Fruit fly (Drosophila melanogaster): ENCODE data around the gene sim.

Gene sim

DNA sequence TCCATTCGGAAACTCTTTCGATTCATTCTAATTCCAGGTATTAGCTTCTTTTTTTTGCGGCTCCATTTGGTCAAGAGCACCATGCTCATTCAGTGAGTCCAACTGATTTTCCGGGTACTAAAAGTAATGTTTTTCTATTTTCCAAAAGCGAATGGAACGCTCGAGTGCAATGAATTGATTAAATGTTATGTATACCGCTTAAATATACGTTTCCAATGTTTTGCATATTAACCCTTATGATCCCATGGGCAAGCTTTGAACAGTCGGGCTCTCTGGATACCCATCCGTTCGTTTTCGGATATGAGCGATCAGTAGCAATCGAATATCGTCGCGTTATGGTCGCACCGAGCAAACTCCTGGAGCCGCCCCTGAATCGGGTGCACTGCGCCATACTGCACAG, 10.1 kb upstream of the sim start, which contains the start of gene CG31157:
TSS of gene CG31157 (plus strand) at position 301 of the 400 bp plus-strand sequence.
- TF ChIP-seq psq (optimal IDR thresholded peaks at IDR 0.05) (no peak), Myc (optimal IDR thresholded peaks at IDR 0.05) (no peak), Sin3A (optimal IDR thresholded peaks at IDR 0.05) (no peak), ttk (optimal IDR thresholded peaks at IDR 0.05) (no peak), h (optimal IDR thresholded peaks at IDR 0.05) (no peak), insv (optimal IDR thresholded peaks at IDR 0.05) (no peak)

DNA sequence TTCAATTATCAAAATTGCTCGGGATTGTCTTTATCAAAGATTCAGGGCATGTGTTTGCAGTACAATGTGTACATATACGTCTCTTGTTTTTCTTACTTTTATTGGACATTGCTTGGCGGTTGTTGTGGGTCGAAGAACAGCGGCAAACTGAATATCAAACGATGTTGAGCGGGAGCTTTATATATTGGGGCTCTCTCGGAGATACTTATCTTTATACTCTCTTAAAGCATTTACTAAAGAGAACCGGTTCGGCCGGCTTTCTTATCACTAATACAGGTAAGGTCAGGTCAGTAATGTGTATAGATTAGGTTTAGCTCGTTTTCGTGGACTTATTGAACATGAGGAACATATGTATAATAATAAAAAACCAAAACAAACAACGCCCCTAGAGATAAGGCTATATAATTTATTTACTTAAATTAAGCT, 6.2 kb upstream of the sim start, which contains the start of gene CG7966:
TSS of gene CG7966 (minus strand) at position 156 of the 426 bp plus-strand sequence.
- TF ChIP-seq insv (optimal IDR thresholded peaks at IDR 0.05) (no peak), h (optimal IDR thresholded peaks at IDR 0.05) (no peak), Sin3A (optimal IDR thresholded peaks at IDR 0.05) (no peak), psq (optimal IDR thresholded peaks at IDR 0.05) (no peak), ttk (optimal IDR thresholded peaks at IDR 0.05) (no peak), Myc (optimal IDR thresholded peaks at IDR 0.05) (no peak)

DNA sequence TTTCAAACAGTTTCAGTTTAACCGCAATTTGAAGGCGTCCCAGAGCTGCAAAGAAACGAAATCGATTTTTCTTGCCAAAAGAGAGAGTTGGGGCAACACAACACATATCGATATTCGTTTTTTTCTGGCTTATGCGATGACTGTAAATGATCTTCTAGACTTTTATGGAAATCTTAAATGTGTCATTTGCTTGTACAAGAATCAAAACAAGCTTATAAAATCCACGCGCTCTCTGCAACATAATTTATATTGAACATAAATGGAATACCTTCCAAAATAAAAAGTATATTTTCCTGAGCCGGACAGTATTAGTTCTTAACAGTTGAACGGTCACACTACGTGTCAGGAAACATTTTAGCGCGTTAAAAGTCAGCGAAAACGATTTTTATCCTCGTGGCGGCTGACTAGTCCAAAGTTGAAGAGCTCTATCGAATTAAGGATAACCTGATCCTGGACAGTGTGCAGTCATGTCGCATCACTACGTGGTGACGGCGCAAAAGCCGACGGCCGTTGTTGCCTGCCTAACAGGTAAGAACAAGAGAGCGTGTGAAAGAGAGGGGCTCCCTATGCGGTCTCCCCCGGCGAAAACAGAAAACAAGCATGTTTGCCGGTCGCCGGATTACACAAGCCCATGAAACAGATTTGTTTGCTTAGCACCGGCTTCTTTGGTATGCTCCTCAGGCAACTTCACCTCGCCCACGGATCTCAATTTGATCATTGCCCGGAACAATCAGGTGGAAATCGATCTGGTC, 5.4 kb upstream of the sim start, which contains the start of gene pic:
TSS of gene pic (plus strand) at position 304 of the 752 bp plus-strand sequence.
- no peak for TF ChIP-seq psq (optimal IDR thresholded peaks at IDR 0.05)
- TF ChIP-seq ttk (optimal IDR thresholded peaks at IDR 0.05), result no peak
- TF ChIP-seq Sin3A (optimal IDR thresholded peaks at IDR 0.05), result no peak
- no peak for TF ChIP-seq Myc (optimal IDR thresholded peaks at IDR 0.05)
- no peak for TF ChIP-seq insv (optimal IDR thresholded peaks at IDR 0.05)
- TF ChIP-seq h (optimal IDR thresholded peaks at IDR 0.05), result no peak

DNA sequence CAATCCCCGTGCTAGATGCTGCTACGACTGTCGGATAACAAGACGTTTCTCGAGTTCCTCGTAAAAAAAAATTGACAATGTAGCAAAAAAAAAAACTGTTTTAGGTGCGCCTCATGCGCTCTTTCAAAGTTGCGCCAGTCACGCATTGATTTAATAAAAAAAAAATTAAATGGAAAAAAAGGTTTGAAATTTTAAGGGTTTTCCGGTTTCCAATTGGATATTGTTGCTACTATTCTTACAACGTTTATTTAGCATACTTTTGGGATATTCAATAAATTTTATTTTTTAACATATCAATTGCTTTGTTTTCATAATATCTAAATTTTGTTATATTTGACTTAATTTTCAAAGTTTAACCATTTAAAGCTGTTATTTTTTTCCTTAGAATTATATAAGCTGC, 1.0 kb upstream of the sim start:
- TF ChIP-seq ttk (optimal IDR thresholded peaks at IDR 0.05), result no peak
- no peak for TF ChIP-seq Myc (optimal IDR thresholded peaks at IDR 0.05)
- no peak for TF ChIP-seq h (optimal IDR thresholded peaks at IDR 0.05)
- TF ChIP-seq Sin3A (optimal IDR thresholded peaks at IDR 0.05), result no peak
- no peak for TF ChIP-seq psq (optimal IDR thresholded peaks at IDR 0.05)
- TF ChIP-seq insv (optimal IDR thresholded peaks at IDR 0.05), result no peak

DNA sequence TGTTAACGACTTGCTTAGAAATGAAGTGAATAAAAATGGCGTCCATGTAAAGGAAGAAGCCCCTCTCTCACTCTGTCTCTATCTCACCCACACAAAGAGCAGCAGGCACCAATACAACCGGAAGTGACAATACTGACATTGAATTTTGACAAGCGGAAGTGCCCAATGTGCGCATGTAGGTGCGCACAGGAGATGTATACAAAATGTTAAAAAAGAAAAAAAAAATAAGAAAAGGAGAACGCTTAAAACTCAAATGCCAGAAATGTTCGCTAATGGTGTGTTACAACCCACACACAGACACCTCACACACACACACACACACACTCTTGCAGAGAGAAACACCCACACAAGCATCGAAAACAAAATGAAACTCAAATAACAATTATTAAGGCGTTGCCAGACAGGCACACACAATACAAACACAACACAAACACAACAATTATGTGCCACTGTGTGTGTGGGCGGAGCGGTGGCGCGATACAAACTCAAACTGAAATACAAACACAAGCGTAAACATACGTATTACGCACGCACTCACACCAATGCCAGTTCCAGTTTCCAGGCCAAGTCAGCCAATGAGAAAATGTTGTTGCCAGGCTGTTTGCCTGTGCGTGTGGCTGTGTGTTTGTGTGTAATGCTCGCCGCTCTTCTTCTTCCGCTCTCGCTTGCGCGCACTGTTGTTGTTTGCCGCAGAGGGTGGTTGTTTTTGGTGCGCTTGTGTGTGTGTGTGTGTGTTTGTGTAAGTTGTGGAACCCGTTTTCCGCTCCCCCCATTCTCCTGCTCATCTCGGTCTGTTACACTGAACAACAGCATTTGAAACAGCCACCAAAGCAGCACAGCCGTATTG, 6.4 kb downstream of the sim start:
- no peak for TF ChIP-seq h (optimal IDR thresholded peaks at IDR 0.05)
- TF ChIP-seq ttk (optimal IDR thresholded peaks at IDR 0.05), result no peak

DNA sequence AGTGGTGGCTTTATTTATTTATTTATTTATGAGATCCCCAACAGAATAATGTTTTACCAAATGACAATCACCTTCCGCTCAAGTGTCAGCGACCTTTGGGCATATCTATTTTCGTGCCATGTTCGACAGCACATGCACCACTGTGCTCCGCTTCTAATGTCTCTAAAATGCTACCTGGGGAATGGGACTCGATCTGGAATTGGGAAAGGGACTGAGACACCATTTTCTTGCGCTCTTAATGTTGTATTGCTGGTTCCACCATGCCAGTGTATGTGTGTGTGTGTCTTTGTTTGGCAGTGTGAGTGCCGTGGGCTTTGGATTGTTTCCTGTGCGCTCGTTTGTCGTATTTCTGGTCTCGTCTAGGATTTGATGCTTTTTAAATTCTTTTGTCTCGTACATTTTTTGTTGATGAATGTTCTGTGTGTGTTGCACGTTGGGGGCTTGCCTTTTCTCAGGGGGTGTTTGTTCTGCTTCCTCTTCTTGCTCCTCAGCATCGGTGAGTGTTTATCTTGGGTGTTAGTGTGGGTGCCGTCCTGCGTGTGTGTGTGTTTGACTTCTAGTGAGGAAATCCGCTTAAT, 7.7 kb downstream of the sim start:
- TF ChIP-seq insv (optimal IDR thresholded peaks at IDR 0.05) (no peak), h (optimal IDR thresholded peaks at IDR 0.05) (no peak), ttk (optimal IDR thresholded peaks at IDR 0.05) (no peak), Sin3A (optimal IDR thresholded peaks at IDR 0.05) (no peak), Myc (optimal IDR thresholded peaks at IDR 0.05) (no peak)

DNA sequence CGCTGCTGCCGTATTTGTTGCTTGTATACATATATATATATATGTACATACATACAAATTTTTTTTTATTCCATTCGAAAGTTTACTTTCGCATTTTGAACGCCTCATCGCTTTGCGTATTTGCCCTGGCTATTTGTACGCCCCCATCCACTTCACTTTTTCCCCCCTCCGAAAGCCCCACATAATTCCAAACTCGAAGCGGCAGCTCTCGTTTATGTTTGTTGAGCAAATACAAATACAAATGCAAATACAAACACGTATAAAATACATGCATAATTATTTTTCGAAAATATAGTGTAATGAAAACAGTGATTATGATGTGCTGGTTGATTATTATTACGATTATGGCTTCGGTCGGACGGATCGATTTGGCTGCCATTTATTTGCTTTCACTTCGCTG, 10.5 kb downstream of the sim start:
- TF ChIP-seq h (optimal IDR thresholded peaks at IDR 0.05) (no peak), Sin3A (optimal IDR thresholded peaks at IDR 0.05) (no peak), ttk (optimal IDR thresholded peaks at IDR 0.05) (no peak), insv (optimal IDR thresholded peaks at IDR 0.05) (no peak), Myc (optimal IDR thresholded peaks at IDR 0.05) (no peak), psq (optimal IDR thresholded peaks at IDR 0.05) (no peak)

DNA sequence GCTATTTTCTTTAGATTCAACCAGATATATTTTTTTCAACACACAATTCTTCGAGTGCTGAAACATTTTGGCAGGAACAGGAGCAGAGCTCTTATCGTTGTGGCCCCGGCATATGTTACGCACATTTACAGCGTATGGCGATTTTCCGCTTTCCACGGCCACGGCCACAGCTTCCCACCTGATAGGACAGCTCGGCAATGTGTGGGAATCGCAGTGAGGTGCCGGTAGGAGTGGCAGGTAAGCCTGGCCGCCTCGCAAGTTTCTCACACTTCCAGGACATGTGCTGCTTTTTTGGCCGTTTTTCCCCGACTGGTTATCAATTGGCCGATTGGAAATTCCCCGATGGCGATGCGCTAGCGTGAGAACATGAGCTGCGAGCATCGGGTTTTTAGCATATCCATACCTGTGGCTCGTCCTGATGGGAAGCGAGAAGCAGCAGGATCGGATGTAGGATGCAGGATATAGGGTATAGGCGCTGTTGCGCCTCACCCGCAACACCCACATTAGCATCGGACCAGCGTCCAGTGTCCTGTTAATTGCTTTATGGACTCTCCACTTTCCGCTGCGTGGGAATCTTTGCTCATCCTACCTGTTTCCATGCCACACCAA, 12.6 kb downstream of the sim start:
- no peak for TF ChIP-seq insv (optimal IDR thresholded peaks at IDR 0.05)
- no peak for TF ChIP-seq Myc (optimal IDR thresholded peaks at IDR 0.05)
- TF ChIP-seq h (optimal IDR thresholded peaks at IDR 0.05), result no peak
- TF ChIP-seq psq (optimal IDR thresholded peaks at IDR 0.05), result no peak
- TF ChIP-seq ttk (optimal IDR thresholded peaks at IDR 0.05), result no peak
- no peak for TF ChIP-seq Sin3A (optimal IDR thresholded peaks at IDR 0.05)

DNA sequence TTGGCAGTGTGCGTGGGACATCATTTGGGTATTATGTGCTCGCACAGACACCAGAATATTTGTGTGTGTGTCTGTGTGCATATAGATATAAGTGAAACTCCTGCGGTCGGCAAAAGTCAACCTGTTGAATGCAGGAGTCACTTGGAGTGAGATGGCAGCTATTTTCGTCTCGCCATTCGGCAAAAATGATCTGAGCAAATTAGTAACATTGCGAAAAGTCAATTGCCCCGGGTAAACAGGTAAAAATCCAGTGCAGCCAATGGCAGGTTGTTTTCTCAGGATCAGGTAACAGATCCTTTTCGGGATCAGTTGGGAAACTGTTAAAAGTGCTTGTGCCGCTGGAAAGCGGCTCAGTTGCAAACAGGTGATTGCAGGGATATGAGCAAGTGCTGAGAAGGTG, 14.5 kb downstream of the sim start:
- no peak for TF ChIP-seq insv (optimal IDR thresholded peaks at IDR 0.05)
- no peak for TF ChIP-seq ttk (optimal IDR thresholded peaks at IDR 0.05)
- TF ChIP-seq Myc (optimal IDR thresholded peaks at IDR 0.05), result no peak
- no peak for TF ChIP-seq Sin3A (optimal IDR thresholded peaks at IDR 0.05)
- no peak for TF ChIP-seq psq (optimal IDR thresholded peaks at IDR 0.05)
- no peak for TF ChIP-seq h (optimal IDR thresholded peaks at IDR 0.05)

DNA sequence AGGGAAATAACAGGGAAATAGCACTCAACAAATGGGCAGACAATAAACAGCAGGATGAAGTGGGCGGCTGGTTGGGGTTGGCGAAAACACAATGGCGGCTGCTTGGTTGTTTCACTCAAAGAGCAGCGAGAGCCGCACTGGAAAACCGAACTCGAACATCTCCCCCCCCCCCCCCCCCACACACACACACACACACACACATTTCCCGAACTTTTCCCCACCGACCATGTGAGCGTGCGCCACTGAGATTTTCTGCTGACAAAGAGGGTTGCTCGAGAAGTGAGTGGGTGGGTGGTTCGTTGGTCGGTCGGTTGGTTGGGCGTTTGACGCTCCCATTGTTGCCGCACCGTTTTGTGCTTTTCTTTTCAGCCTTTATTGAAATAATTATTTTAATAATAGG, 15.6 kb downstream of the sim start:
- TF ChIP-seq Sin3A (optimal IDR thresholded peaks at IDR 0.05), result no peak
- no peak for TF ChIP-seq insv (optimal IDR thresholded peaks at IDR 0.05)
- no peak for TF ChIP-seq h (optimal IDR thresholded peaks at IDR 0.05)
- TF ChIP-seq ttk (optimal IDR thresholded peaks at IDR 0.05), result no peak
- TF ChIP-seq Myc (optimal IDR thresholded peaks at IDR 0.05), result no peak
- TF ChIP-seq psq (optimal IDR thresholded peaks at IDR 0.05), result no peak

DNA sequence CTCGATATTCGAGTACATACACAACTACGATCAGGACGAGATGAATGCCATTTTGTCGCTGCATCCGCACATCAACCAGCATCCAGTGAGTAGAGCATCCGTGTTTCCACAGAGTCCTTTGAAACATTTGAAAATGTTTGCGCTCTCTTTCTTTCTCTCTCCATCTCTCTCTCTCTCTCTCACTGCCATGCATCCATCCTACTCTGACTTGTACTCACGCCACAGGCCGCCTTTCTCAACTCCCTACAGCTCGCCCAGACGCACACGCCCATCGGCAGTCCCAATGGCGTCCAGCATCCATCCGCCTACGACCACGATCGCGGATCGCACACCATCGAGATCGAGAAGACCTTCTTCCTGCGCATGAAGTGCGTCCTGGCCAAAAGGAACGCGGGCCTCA, 17.0 kb downstream of the sim start:
- TF ChIP-seq Sin3A (optimal IDR thresholded peaks at IDR 0.05) (no peak), ttk (optimal IDR thresholded peaks at IDR 0.05) (no peak), h (optimal IDR thresholded peaks at IDR 0.05) (no peak), psq (optimal IDR thresholded peaks at IDR 0.05) (no peak), insv (optimal IDR thresholded peaks at IDR 0.05) (no peak), Myc (optimal IDR thresholded peaks at IDR 0.05) (no peak)
